Worm (Caenorhabditis elegans) whole organism, late embryonic: ENCODE measurements around the gene ZK380.4.

ENCODE experiments used
- ama-1 ChIP-seq: fragments of 150-350 bp; optimal IDR thresholded peaks from 2 replicates; lab custom pipeline; 2014
- ceh-22 ChIP-seq: sonication (generic microtip); optimal IDR thresholded peaks from 2 replicates; lab custom pipeline; 2017; ENCODE audit warnings: missing biosample characterization, missing genetic modification characterization
- ceh-30 ChIP-seq: fragments of 150-350 bp; optimal IDR thresholded peaks from 2 replicates; lab custom pipeline; 2014; ENCODE audit warnings: missing biosample characterization, missing genetic modification characterization
- gmeb-2 ChIP-seq: sonication (generic microtip); optimal IDR thresholded peaks from 2 replicates; lab custom pipeline; 2016; ENCODE audit warnings: missing genetic modification characterization, inconsistent platforms, missing compliant biosample characterization
- pag-3 ChIP-seq: sonication (generic microtip); optimal IDR thresholded peaks from 2 replicates; lab custom pipeline; 2016; ENCODE audit warnings: missing compliant biosample characterization, missing genetic modification characterization, borderline replicate concordance
- pax-1 ChIP-seq: fragments of 150-350 bp; optimal IDR thresholded peaks from 2 replicates; lab custom pipeline; 2014; ENCODE audit warnings: missing biosample characterization, missing genetic modification characterization
- pha-4 ChIP-seq: fragments of 150-350 bp; optimal IDR thresholded peaks from 2 replicates; lab custom pipeline; 2018; ENCODE audit warnings: missing biosample characterization, missing genetic modification reagents, missing genetic modification characterization
- unc-55 ChIP-seq: sonication (generic microtip); optimal IDR thresholded peaks from 2 replicates; lab custom pipeline; 2017; ENCODE audit warnings: missing biosample characterization, missing genetic modification reagents, missing genetic modification characterization

DNA sequence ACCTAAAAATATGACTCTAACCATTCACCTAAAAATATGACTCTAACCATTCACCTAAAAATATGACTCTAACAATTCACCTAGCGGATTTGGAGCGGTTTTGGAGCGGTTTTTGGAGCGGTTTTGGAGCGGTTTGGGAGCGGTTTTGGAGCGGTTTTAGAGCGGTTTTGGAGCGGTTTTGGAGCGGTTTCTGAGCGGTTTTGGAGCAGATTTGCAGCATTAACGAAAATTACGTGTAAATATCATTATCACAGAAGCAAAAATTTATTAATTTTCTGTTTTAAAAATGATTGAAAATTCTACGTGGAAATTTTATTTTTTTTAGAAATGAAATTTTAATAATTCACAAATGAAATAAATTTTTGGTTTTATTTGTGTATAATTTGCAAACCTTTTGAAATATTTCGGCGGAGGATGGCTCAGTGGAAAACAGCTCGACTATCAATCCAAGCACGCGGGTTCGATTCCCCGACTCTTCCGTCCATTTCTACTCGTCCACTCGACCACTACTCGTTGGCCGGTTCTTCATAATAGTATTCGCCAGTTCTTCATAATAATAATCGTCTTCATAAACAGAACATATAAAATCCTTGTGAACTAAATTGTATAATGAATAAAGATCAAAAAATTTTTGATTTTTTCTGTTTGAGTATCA, 8.2 kb downstream of the ZK380.4 start:
- no peak for TF ChIP-seq pag-3 (tag; lab: Kevin White, UChicago)
- TF ChIP-seq unc-55 (GFP tag; lab: Kevin White, UChicago), result no peak
- no peak for TF ChIP-seq ceh-22 (tag; lab: Kevin White, UChicago)
- TF ChIP-seq pha-4, result no peak
- no peak for TF ChIP-seq ceh-30 (tag; lab: Kevin White, UChicago)
- TF ChIP-seq pax-1, result no peak
- TF ChIP-seq ama-1, result no peak
- TF ChIP-seq gmeb-2, result no peak
